Worm (Caenorhabditis elegans): ENCODE data around the gene sra-13.

DNA sequence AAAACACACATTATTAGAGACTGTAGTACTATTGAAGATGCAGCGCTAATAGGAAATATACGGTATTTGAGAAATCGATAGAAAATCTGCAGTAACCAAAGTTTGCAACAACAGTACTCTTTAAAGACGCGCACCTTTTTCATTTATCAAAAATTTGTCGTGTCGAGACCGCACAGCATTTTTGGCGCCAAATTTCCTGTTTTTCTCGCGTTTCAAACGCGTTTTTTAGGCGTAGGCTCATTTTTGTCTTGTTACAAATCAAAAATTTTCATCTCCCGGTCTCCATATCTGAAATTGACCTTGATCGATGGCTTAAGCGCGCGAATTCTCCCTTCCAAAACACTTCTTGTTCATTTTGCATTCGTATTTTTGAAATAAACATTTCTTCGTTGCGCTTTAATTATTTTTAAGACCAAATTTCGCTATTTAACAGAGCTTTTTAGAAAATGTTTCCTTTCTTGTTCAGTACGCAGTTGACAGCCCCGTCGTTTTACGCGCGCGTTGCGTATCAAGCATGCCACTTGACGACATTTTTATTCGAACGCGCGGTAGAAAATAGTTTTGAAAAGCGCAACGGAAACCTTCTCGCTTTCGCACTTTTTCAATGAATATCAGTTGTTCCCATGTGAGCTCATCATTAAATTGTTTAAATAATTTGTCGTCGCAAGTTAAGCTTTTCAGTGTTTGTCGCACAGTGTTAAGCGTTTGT is 49.4 kb downstream of the sra-13 start:
- TF ChIP-seq zag-1 (tag; optimal IDR thresholded peaks at IDR 0.05) (no peak), lin-15B (tag; optimal IDR thresholded peaks at IDR 0.05) (no peak), unc-130 (tag; optimal IDR thresholded peaks at IDR 0.05) (no peak), lir-3 (tag; optimal IDR thresholded peaks at IDR 0.05; ENCODE audit: poor library complexity) (no peak), skn-1 (tag; optimal IDR thresholded peaks at IDR 0.05) (no peak), pax-3 (tag; optimal IDR thresholded peaks at IDR 0.05) (no peak), nhr-237 (tag; optimal IDR thresholded peaks at IDR 0.05) (no peak), nhr-20 (tag; optimal IDR thresholded peaks at IDR 0.05) (no peak), sox-4 (tag; optimal IDR thresholded peaks at IDR 0.05) (no peak), lin-39 (tag; optimal IDR thresholded peaks at IDR 0.05) (no peak), ceh-82 (tag; optimal IDR thresholded peaks at IDR 0.05) (no peak), nhr-12 (tag; optimal IDR thresholded peaks at IDR 0.05) (no peak), zip-4 (GFP tag; optimal IDR thresholded peaks at IDR 0.05) (no peak)
